Fruit fly (Drosophila melanogaster) whole organism, embryonic: ENCODE data around the gene smg.

Experiments used
- Antp ChIP-seq: fragments of 200-800 bp; sonication (Bioruptor generic); optimal IDR thresholded peaks from 3 replicates; lab custom pipeline; 2016; ENCODE audit warnings: missing biosample characterization, missing genetic modification characterization
- BEAF-32 ChIP-seq: fragments of 200-800 bp; sonication (Bioruptor generic); optimal IDR thresholded peaks from 3 replicates; lab custom pipeline; 2017; ENCODE audit warnings: missing biosample characterization, missing genetic modification characterization, mild to moderate bottlenecking, moderate library complexity, missing genetic modification reagents
- CG10321 ChIP-seq: fragments of 200-800 bp; sonication (Bioruptor generic); IDR thresholded peaks from 2 replicates; pipeline ENCODE4 v1.3.6; 2022; ENCODE audit warnings: missing biosample characterization, missing genetic modification characterization
- CG12769 ChIP-seq: fragments of 200-800 bp; sonication (Bioruptor generic); optimal IDR thresholded peaks from 2 replicates; lab custom pipeline; 2019; ENCODE audit warnings: missing biosample characterization, mild to moderate bottlenecking, missing genetic modification characterization, moderate library complexity
- CG13296 ChIP-seq: fragments of 200-800 bp; sonication (Bioruptor generic); optimal IDR thresholded peaks from 3 replicates; lab custom pipeline; 2018; ENCODE audit warnings: missing biosample characterization, mild to moderate bottlenecking, missing genetic modification characterization
- CG13624 ChIP-seq: fragments of 200-800 bp; sonication (Bioruptor generic); optimal IDR thresholded peaks from 2 replicates; lab custom pipeline; 2016; ENCODE audit warnings: missing biosample characterization, missing genetic modification characterization
- CG13775 ChIP-seq: fragments of 200-800 bp; sonication (Bioruptor generic); optimal IDR thresholded peaks from 3 replicates; lab custom pipeline; 2017; ENCODE audit warnings: missing biosample characterization, mild to moderate bottlenecking, missing genetic modification characterization
- CG13894 ChIP-seq: fragments of 200-800 bp; sonication (Bioruptor generic); optimal IDR thresholded peaks from 3 replicates; lab custom pipeline; 2018; ENCODE audit warnings: missing biosample characterization, mild to moderate bottlenecking, missing genetic modification characterization, moderate library complexity
- CG14014 ChIP-seq: fragments of 200-800 bp; sonication (Bioruptor generic); IDR thresholded peaks from 2 replicates; pipeline ENCODE4 v1.3.6; 2022; ENCODE audit warnings: missing biosample characterization, missing genetic modification characterization
- CG15696 ChIP-seq: fragments of 200-800 bp; sonication (Bioruptor generic); optimal IDR thresholded peaks from 2 replicates; lab custom pipeline; 2019; ENCODE audit warnings: missing biosample characterization, mild to moderate bottlenecking, missing genetic modification characterization, moderate library complexity
- CG17359 ChIP-seq: fragments of 200-800 bp; sonication (Bioruptor generic); optimal IDR thresholded peaks from 3 replicates; lab custom pipeline; 2018; ENCODE audit warnings: missing biosample characterization, mild to moderate bottlenecking, missing genetic modification characterization, moderate library complexity
- CG1792 ChIP-seq: fragments of 200-800 bp; sonication (Bioruptor generic); optimal IDR thresholded peaks from 2 replicates; lab custom pipeline; 2016; ENCODE audit warnings: missing biosample characterization, missing genetic modification characterization
- CG34224 ChIP-seq: fragments of 200-800 bp; sonication (Bioruptor generic); IDR thresholded peaks from 3 replicates; pipeline ENCODE4 v1.3.6; 2022; ENCODE audit warnings: missing biosample characterization, missing genetic modification characterization; ENCODE audit not compliant: partially characterized antibody
- CG3847 ChIP-seq: fragments of 200-800 bp; sonication (Bioruptor generic); IDR thresholded peaks from 2 replicates; pipeline ENCODE4 v1.3.6; 2022; ENCODE audit warnings: missing biosample characterization, missing genetic modification characterization
- CG6791 ChIP-seq: fragments of 200-800 bp; sonication (Bioruptor generic); IDR thresholded peaks from 3 replicates; pipeline ENCODE4 v1.3.6; 2022; ENCODE audit warnings: missing biosample characterization, missing genetic modification characterization; ENCODE audit not compliant: partially characterized antibody
- CG8290 ChIP-seq, 3 experiments: fragments of 200-800 bp; sonication (Bioruptor generic); optimal IDR thresholded peaks; 2 replicates each; lab custom pipeline; 2016 to 2019; ENCODE audit warnings: missing biosample characterization in 3 of 3, missing genetic modification characterization in 3 of 3, mild to moderate bottlenecking in 2 of 3, moderate library complexity in 1 of 3
- CG9797 ChIP-seq: fragments of 200-800 bp; sonication (Bioruptor generic); optimal IDR thresholded peaks from 3 replicates; lab custom pipeline; 2018; ENCODE audit warnings: missing biosample characterization, mild to moderate bottlenecking, missing genetic modification characterization
- CG9817 ChIP-seq: fragments of 200-800 bp; sonication (Bioruptor generic); optimal IDR thresholded peaks from 2 replicates; lab custom pipeline; 2018; ENCODE audit warnings: missing biosample characterization, mild to moderate bottlenecking, missing genetic modification characterization, moderate library complexity
- Dek ChIP-seq: fragments of 200-800 bp; sonication (Bioruptor generic); optimal IDR thresholded peaks from 3 replicates; lab custom pipeline; 2019; ENCODE audit warnings: missing biosample characterization, mild to moderate bottlenecking, missing genetic modification characterization, moderate library complexity
- Dll ChIP-seq: fragments of 200-800 bp; sonication (Bioruptor generic); IDR thresholded peaks from 4 replicates; pipeline ENCODE4 v1.3.6; 2022; ENCODE audit warnings: missing biosample characterization, missing genetic modification characterization; ENCODE audit not compliant: partially characterized antibody
- ERR ChIP-seq: fragments of 200-800 bp; sonication (Bioruptor generic); optimal IDR thresholded peaks from 2 replicates; lab custom pipeline; 2016; ENCODE audit warnings: missing biosample characterization, missing genetic modification characterization
- Fer1 ChIP-seq: fragments of 200-800 bp; sonication (Bioruptor generic); optimal IDR thresholded peaks from 2 replicates; lab custom pipeline; 2017; ENCODE audit warnings: missing biosample characterization, mild to moderate bottlenecking, missing genetic modification characterization
- Max ChIP-seq: fragments of 200-800 bp; sonication (Bioruptor generic); optimal IDR thresholded peaks from 2 replicates; lab custom pipeline; 2016; ENCODE audit warnings: missing biosample characterization, mild to moderate bottlenecking, missing genetic modification characterization
- Mrtf ChIP-seq: fragments of 200-800 bp; sonication (Bioruptor generic); IDR thresholded peaks from 3 replicates; pipeline ENCODE4 v1.3.6; 2022; ENCODE audit warnings: missing biosample characterization, missing genetic modification characterization
- NFAT ChIP-seq: fragments of 200-800 bp; sonication (Bioruptor generic); IDR thresholded peaks from 2 replicates; pipeline ENCODE4 v1.3.6; 2022; ENCODE audit warnings: missing biosample characterization, missing genetic modification characterization
- NfI ChIP-seq: fragments of 200-800 bp; sonication (Bioruptor generic); optimal IDR thresholded peaks from 3 replicates; lab custom pipeline; 2018; ENCODE audit warnings: missing biosample characterization, mild to moderate bottlenecking, missing genetic modification characterization, moderate library complexity
- Six4 ChIP-seq: fragments of 200-800 bp; sonication (Bioruptor generic); optimal IDR thresholded peaks from 2 replicates; lab custom pipeline; 2016; ENCODE audit warnings: missing biosample characterization, missing genetic modification characterization
- Sox100B ChIP-seq: fragments of 200-800 bp; sonication (Bioruptor generic); optimal IDR thresholded peaks from 3 replicates; lab custom pipeline; 2018; ENCODE audit warnings: missing biosample characterization, mild to moderate bottlenecking, missing genetic modification characterization
- Tbp ChIP-seq: fragments of >200 bp; optimal IDR thresholded peaks from 2 replicates; lab custom pipeline; 2018; ENCODE audit warnings: missing biosample characterization, missing genetic modification characterization
- Xbp1 ChIP-seq: fragments of 200-800 bp; sonication (Bioruptor generic); optimal IDR thresholded peaks from 3 replicates; lab custom pipeline; 2016; ENCODE audit warnings: missing biosample characterization, mild to moderate bottlenecking, missing genetic modification characterization
- YL-1 ChIP-seq: fragments of 200-800 bp; sonication (Bioruptor generic); optimal IDR thresholded peaks from 3 replicates; lab custom pipeline; 2017; ENCODE audit warnings: missing biosample characterization, mild to moderate bottlenecking, missing genetic modification characterization
- ac ChIP-seq: fragments of 200-800 bp; sonication (Bioruptor generic); optimal IDR thresholded peaks from 3 replicates; lab custom pipeline; 2017; ENCODE audit warnings: missing biosample characterization, mild to moderate bottlenecking, missing genetic modification characterization
- al ChIP-seq: fragments of 200-800 bp; sonication (Bioruptor generic); IDR thresholded peaks from 2 replicates; pipeline ENCODE4 v1.3.6; 2022; ENCODE audit warnings: missing biosample characterization, missing genetic modification characterization
- aop ChIP-seq: fragments of 200-800 bp; sonication (Bioruptor generic); IDR thresholded peaks from 2 replicates; pipeline ENCODE4 v1.3.6; 2022; ENCODE audit warnings: missing biosample characterization, missing genetic modification characterization
- ase ChIP-seq: fragments of 200-800 bp; sonication (Bioruptor generic); IDR thresholded peaks from 3 replicates; pipeline ENCODE4 v1.3.6; 2022; ENCODE audit warnings: missing biosample characterization, missing genetic modification characterization
- az2 ChIP-seq: fragments of 200-800 bp; sonication (Bioruptor generic); optimal IDR thresholded peaks from 3 replicates; lab custom pipeline; 2016; ENCODE audit warnings: missing biosample characterization, missing genetic modification characterization
- cg ChIP-seq: fragments of 200-800 bp; sonication (Bioruptor generic); optimal IDR thresholded peaks from 3 replicates; lab custom pipeline; 2019; ENCODE audit warnings: missing biosample characterization, mild to moderate bottlenecking, missing genetic modification characterization, moderate library complexity
- crol ChIP-seq: fragments of 200-800 bp; sonication (Bioruptor generic); IDR thresholded peaks from 2 replicates; pipeline ENCODE4 v1.3.6; 2022; ENCODE audit warnings: missing biosample characterization, missing genetic modification characterization
- gsb-n ChIP-seq: fragments of 200-800 bp; sonication (Bioruptor generic); optimal IDR thresholded peaks from 3 replicates; lab custom pipeline; 2018; ENCODE audit warnings: missing biosample characterization, mild to moderate bottlenecking, missing genetic modification characterization
- insv ChIP-seq, 2 experiments: fragments of 200-800 bp; sonication (Bioruptor generic); optimal IDR thresholded peaks; 3 replicates each; lab custom pipeline; 2016 to 2018; ENCODE audit warnings: missing biosample characterization in 2 of 2, missing genetic modification characterization in 2 of 2
- mirr ChIP-seq: fragments of 200-800 bp; sonication (Bioruptor generic); optimal IDR thresholded peaks from 3 replicates; lab custom pipeline; 2018; ENCODE audit warnings: missing biosample characterization, mild to moderate bottlenecking, missing genetic modification characterization
- nom ChIP-seq: fragments of 200-800 bp; sonication (Bioruptor generic); optimal IDR thresholded peaks from 2 replicates; lab custom pipeline; 2017; ENCODE audit warnings: missing biosample characterization, missing genetic modification characterization, mild to moderate bottlenecking, moderate library complexity, missing genetic modification reagents
- pan ChIP-seq, 4 experiments: fragments of >200 bp in 3 of 4; fragments of 200-800 bp in 1 of 4; sonication (Bioruptor generic) in 1 of 4; optimal IDR thresholded peaks in 3 of 4; IDR thresholded peaks in 1 of 4; 2 replicates each; pipeline versions ENCODE4 v1.3.6 to Lab custom; 2017 to 2022; ENCODE audit warnings: missing biosample characterization in 2 of 4, missing genetic modification characterization in 2 of 4, mixed read lengths in 1 of 4
- pita ChIP-seq: fragments of 200-800 bp; sonication (Bioruptor generic); optimal IDR thresholded peaks from 2 replicates; lab custom pipeline; 2017; ENCODE audit warnings: missing biosample characterization, mild to moderate bottlenecking, missing genetic modification characterization
- salm ChIP-seq: fragments of 200-800 bp; sonication (Bioruptor generic); optimal IDR thresholded peaks from 2 replicates; lab custom pipeline; 2018; ENCODE audit warnings: missing biosample characterization, mild to moderate bottlenecking, missing genetic modification characterization
- sim ChIP-seq: fragments of 200-800 bp; sonication (Bioruptor generic); IDR thresholded peaks from 2 replicates; pipeline ENCODE4 v1.3.6; 2022; ENCODE audit warnings: missing biosample characterization, missing genetic modification characterization
- sna ChIP-seq: fragments of 200-800 bp; sonication (Bioruptor generic); IDR thresholded peaks from 2 replicates; pipeline ENCODE4 v1.3.6; 2022; ENCODE audit warnings: missing biosample characterization, missing genetic modification characterization; ENCODE audit not compliant: partially characterized antibody
- stc ChIP-seq: fragments of 200-800 bp; sonication (Bioruptor generic); IDR thresholded peaks from 2 replicates; pipeline ENCODE4 v1.3.6; 2022; ENCODE audit warnings: missing biosample characterization, missing genetic modification characterization
- tgo ChIP-seq: fragments of 200-800 bp; sonication (Bioruptor generic); IDR thresholded peaks from 3 replicates; pipeline ENCODE4 v1.3.6; 2022; ENCODE audit warnings: missing biosample characterization, missing genetic modification characterization
- tio ChIP-seq: fragments of 200-800 bp; sonication (Bioruptor generic); optimal IDR thresholded peaks from 2 replicates; lab custom pipeline; 2017; ENCODE audit warnings: missing biosample characterization, missing genetic modification characterization, inconsistent platforms

smg gene

dm6 chr3L:9041042-9041477 is 43.3 kb upstream of the smg start, which contains the start of gene Doc1 (continued):
- TF ChIP-seq salm (tag; lab: Kevin White, UChicago) (no peak), crol (GFP tag; lab: Robert Waterston, UW) (0 out of 2 replicates have a peak, but pooled peaks have one; percentile 9), tio (GFP tag; lab: Kevin White, UChicago) (no peak), Six4 (GFP tag; lab: Kevin White, UChicago) (no peak), CG13775 (GFP tag; lab: Kevin White, UChicago) (no peak), CG14014 (GFP tag; lab: Robert Waterston, UW) (no peak), tgo (GFP tag; lab: Robert Waterston, UW) (no peak), insv (GFP tag; optimal IDR thresholded peaks at IDR 0.05; lab: Kevin White, UChicago) (peak in 1 of 2 experiments; percentile 20), al (GFP tag; lab: Robert Waterston, UW) (no peak), CG6791 (GFP tag; lab: Robert Waterston, UW) (peak; percentile 61; the same call in 2 of the 3 replicates), Tbp (GFP tag; lab: Kevin White, UChicago) (no peak), aop (GFP tag; lab: Robert Waterston, UW) (no peak), Fer1 (GFP tag; lab: Kevin White, UChicago) (no peak), az2 (GFP tag; lab: Kevin White, UChicago) (no peak), YL-1 (GFP tag; lab: Kevin White, UChicago) (no peak), CG15696 (tag; lab: Kevin White, UChicago) (no peak), ase (GFP tag; lab: Robert Waterston, UW) (no peak), Dek (tag; lab: Kevin White, UChicago) (no peak), Mrtf (GFP tag; lab: Robert Waterston, UW) (no peak), stc (GFP tag; lab: Robert Waterston, UW) (no peak), CG12769 (tag; lab: Kevin White, UChicago) (no peak), gsb-n (tag; lab: Kevin White, UChicago) (no peak), ac (GFP tag; lab: Kevin White, UChicago) (no peak), cg (peak; percentile 38), CG17359 (tag; lab: Kevin White, UChicago) (no peak), Dll (GFP tag; lab: Robert Waterston, UW) (no peak), nom (GFP tag; lab: Kevin White, UChicago) (no peak), CG3847 (no peak), Max (GFP tag; lab: Kevin White, UChicago) (no peak), CG13296 (GFP tag; lab: Kevin White, UChicago) (no peak), pan (optimal IDR thresholded peaks at IDR 0.05; lab: Kevin White, UChicago) (no peak), pan (GFP tag; optimal IDR thresholded peaks at IDR 0.05 in 1 of 2, IDR thresholded peaks at IDR 0.05 in 1 of 2) (no peak), CG9797 (GFP tag; lab: Kevin White, UChicago) (no peak), CG13624 (GFP tag; lab: Kevin White, UChicago) (no peak), Sox100B (GFP tag; lab: Kevin White, UChicago) (no peak), CG9817 (tag; lab: Kevin White, UChicago) (no peak), CG34224 (no peak), sna (GFP tag; lab: Robert Waterston, UW) (no peak; the same call in 1 of the 2 replicates), pita (GFP tag; lab: Kevin White, UChicago) (no peak), ERR (GFP tag; lab: Kevin White, UChicago) (no peak), sim (GFP tag; lab: Robert Waterston, UW) (no peak), CG1792 (GFP tag; lab: Kevin White, UChicago) (no peak), BEAF-32 (GFP tag; lab: Kevin White, UChicago) (no peak), CG10321 (GFP tag; lab: Robert Waterston, UW) (peak; percentile 96), Xbp1 (GFP tag; lab: Kevin White, UChicago) (no peak), CG8290 (GFP tag; optimal IDR thresholded peaks at IDR 0.05; lab: Kevin White, UChicago) (no peak), CG8290 (tag; optimal IDR thresholded peaks at IDR 0.05; lab: Kevin White, UChicago) (no peak), CG13894 (no peak), NfI (GFP tag; lab: Kevin White, UChicago) (no peak), mirr (no peak), NFAT (GFP tag; lab: Robert Waterston, UW) (no peak), Antp (no peak)
